Worm (Caenorhabditis elegans): Measurements from ENCODE around the gene str-151.

The str-151 gene

ce11 chrV:16591992-16592798 lies 16.2 kb downstream of the str-151 start, which contains the start of gene srh-269 (continued):
- peak; percentile 60; the same call in 1 of the 2 replicates for TF ChIP-seq Y67H2A.10 (GFP tag; conservative IDR thresholded peaks at IDR 0.05)
- TF ChIP-seq nhr-80 (tag; optimal IDR thresholded peaks at IDR 0.05) = peak; percentile 88
- peak; percentile 79 for TF ChIP-seq ama-1 (optimal IDR thresholded peaks at IDR 0.05)
- peak in 1 of 2 experiments; percentile 54 for TF ChIP-seq ama-1 (GFP tag; optimal IDR thresholded peaks at IDR 0.05)
- TF ChIP-seq hmg-1.2 (GFP tag; IDR thresholded peaks at IDR 0.05) = peak; percentile 81
- TF ChIP-seq F55B11.4 (tag; optimal IDR thresholded peaks at IDR 0.05; ENCODE audit: borderline replicate concordance, insufficient read depth) = no peak
- peak; percentile 79 for TF ChIP-seq Y95B8A.8 (GFP tag; IDR thresholded peaks at IDR 0.05)
- no peak for TF ChIP-seq ccch-3 (GFP tag; optimal IDR thresholded peaks at IDR 0.05)
- TF ChIP-seq cebp-1 (GFP tag; IDR thresholded peaks at IDR 0.05) = peak; percentile 56; the same call in 1 of the 2 replicates
- peak; percentile 84 for TF ChIP-seq cebp-1 (tag; optimal IDR thresholded peaks at IDR 0.05)
- peak; percentile 95 for TF ChIP-seq tbp1 (GFP tag; optimal IDR thresholded peaks at IDR 0.05)
- TF ChIP-seq K11D2.4 (GFP tag; IDR thresholded peaks at IDR 0.05) = peak; percentile 88
- peak; percentile 77 for TF ChIP-seq lin-54 (GFP tag; optimal IDR thresholded peaks at IDR 0.05)
- TF ChIP-seq Y53F4B.3 (GFP tag; IDR thresholded peaks at IDR 0.05) = no peak
- peak; percentile 6 for TF ChIP-seq dpff-1 (tag; optimal IDR thresholded peaks at IDR 0.05)
- peak; percentile 91 for TF ChIP-seq ets-4 (GFP tag; optimal IDR thresholded peaks at IDR 0.05)
- peak; percentile 63 for TF ChIP-seq lir-1 (GFP tag; conservative IDR thresholded peaks at IDR 0.05)
- peak; percentile 89 for TF ChIP-seq attf-6 (GFP tag; IDR thresholded peaks at IDR 0.05)
- no peak for TF ChIP-seq attf-3 (GFP tag; conservative IDR thresholded peaks at IDR 0.05)
- no peak for TF ChIP-seq ztf-22 (GFP tag; optimal IDR thresholded peaks at IDR 0.05)
- TF ChIP-seq pbrm-1 (GFP tag; IDR thresholded peaks at IDR 0.05) = peak; percentile 86
- TF ChIP-seq C17E4.6 (GFP tag; IDR thresholded peaks at IDR 0.05) = peak; percentile 64; the same call in 1 of the 2 replicates
- no peak for TF ChIP-seq bed-2 (GFP tag; IDR thresholded peaks at IDR 0.05)
- peak; percentile 64 for TF ChIP-seq nhr-90 (tag; optimal IDR thresholded peaks at IDR 0.05)
- TF ChIP-seq T26A5.8 (tag; optimal IDR thresholded peaks at IDR 0.05) = peak; percentile 75
- TF ChIP-seq ceh-27 (GFP tag; optimal IDR thresholded peaks at IDR 0.05) = peak; percentile 56
- TF ChIP-seq rpc-1 (optimal IDR thresholded peaks at IDR 0.05) = peak; percentile 82
- peak; percentile 97 for TF ChIP-seq rpc-1 (tag; optimal IDR thresholded peaks at IDR 0.05)
- peak; percentile 53 for TF ChIP-seq attf-5 (GFP tag; optimal IDR thresholded peaks at IDR 0.05)
- TF ChIP-seq F10E7.11 (tag; optimal IDR thresholded peaks at IDR 0.05) = peak; percentile 85
- no peak for TF ChIP-seq hlh-26 (GFP tag; conservative IDR thresholded peaks at IDR 0.05)
- TF ChIP-seq hmg-20 (GFP tag; IDR thresholded peaks at IDR 0.05) = peak; percentile 35; the same call in 1 of the 2 replicates
- TF ChIP-seq ekl-4 (GFP tag; IDR thresholded peaks at IDR 0.05) = peak; percentile 87
- peak; percentile 67 for TF ChIP-seq snpc-1.1 (tag; optimal IDR thresholded peaks at IDR 0.05; ENCODE audit: insufficient read depth)
- TF ChIP-seq sptf-2 (GFP tag; optimal IDR thresholded peaks at IDR 0.05) = no peak
- TF ChIP-seq madf-10 (tag; optimal IDR thresholded peaks at IDR 0.05) = peak; percentile 76
- peak; percentile 28 for TF ChIP-seq K12H6.12 (tag; optimal IDR thresholded peaks at IDR 0.05)
- peak; percentile 87 for TF ChIP-seq him-1 (tag; optimal IDR thresholded peaks at IDR 0.05)
- TF ChIP-seq F33H1.4 (GFP tag; IDR thresholded peaks at IDR 0.05) = peak; percentile 23; the same call in 1 of the 2 replicates
- TF ChIP-seq ztf-3 (GFP tag; optimal IDR thresholded peaks at IDR 0.05) = no peak
- TF ChIP-seq madf-6 (GFP tag; IDR thresholded peaks at IDR 0.05) = peak; percentile 58
- TF ChIP-seq lsy-27 (tag; optimal IDR thresholded peaks at IDR 0.05; ENCODE audit: borderline replicate concordance, insufficient read depth) = peak; percentile 80
- peak; percentile 78 for TF ChIP-seq T07F8.4 (tag; optimal IDR thresholded peaks at IDR 0.05)
- TF ChIP-seq fkh-3 (tag; optimal IDR thresholded peaks at IDR 0.05) = peak; percentile 95
- peak in 1 of 3 experiments; percentile 46 for TF ChIP-seq lin-35 (GFP tag; optimal IDR thresholded peaks at IDR 0.05)
- no peak for TF ChIP-seq nhr-27 (tag; optimal IDR thresholded peaks at IDR 0.05)
- TF ChIP-seq Y79H2A.3 (GFP tag; conservative IDR thresholded peaks at IDR 0.05) = no peak
